Worm (Caenorhabditis elegans): ENCODE results near the gene F54H5.14.

ce11 chrII:6636136-6636535, 10.9 kb upstream of the F54H5.14 start, which contains the start of gene T19D12.5:
- no peak for TF ChIP-seq ets-5 (GFP tag; IDR thresholded peaks at IDR 0.05)
- no peak for TF ChIP-seq aha-1 (tag; optimal IDR thresholded peaks at IDR 0.05)
- no peak for TF ChIP-seq lin-14 (GFP tag; optimal IDR thresholded peaks at IDR 0.05)
- TF ChIP-seq ceh-8 (GFP tag; optimal IDR thresholded peaks at IDR 0.05) = no peak
- no peak for TF ChIP-seq ama-1 (optimal IDR thresholded peaks at IDR 0.05)
- no peak for TF ChIP-seq lin-13 (GFP tag; optimal IDR thresholded peaks at IDR 0.05)
- no peak for TF ChIP-seq blmp-1 (tag; optimal IDR thresholded peaks at IDR 0.05)
- no peak for TF ChIP-seq unc-62 (GFP tag; optimal IDR thresholded peaks at IDR 0.05)
- TF ChIP-seq egl-27 (tag; optimal IDR thresholded peaks at IDR 0.05) = no peak
